Worm (Caenorhabditis elegans) whole organism, late embryonic: ENCODE data around the gene timp-1.

Source experiments
- ama-1 ChIP-seq: fragments of 150-350 bp; optimal IDR thresholded peaks from 2 replicates; lab custom pipeline; 2014
- ceh-6 ChIP-seq: fragments of 200-800 bp; sonication (Bioruptor generic); optimal IDR thresholded peaks from 2 replicates; lab custom pipeline; 2018; ENCODE audit warnings: mild to moderate bottlenecking, missing genetic modification characterization, missing compliant biosample characterization
- fkh-10 ChIP-seq: fragments of 150-350 bp; optimal IDR thresholded peaks from 2 replicates; lab custom pipeline; 2014; ENCODE audit warnings: missing biosample characterization, missing genetic modification reagents, missing genetic modification characterization
- fkh-6 ChIP-seq: sonication (generic microtip); optimal IDR thresholded peaks from 2 replicates; lab custom pipeline; 2016; ENCODE audit warnings: missing genetic modification characterization, missing compliant biosample characterization
- hlh-13 ChIP-seq: fragments of 200-800 bp; sonication (Bioruptor generic); optimal IDR thresholded peaks from 2 replicates; lab custom pipeline; 2018; ENCODE audit warnings: mild to moderate bottlenecking, missing genetic modification characterization, missing compliant biosample characterization
- lin-11 ChIP-seq: fragments of 200-800 bp; sonication (Bioruptor generic); optimal IDR thresholded peaks from 2 replicates; lab custom pipeline; 2018; ENCODE audit warnings: mild to moderate bottlenecking, missing genetic modification characterization, missing compliant biosample characterization

- TF ChIP-seq lin-11 (tag; lab: Kevin White, UChicago) (no peak), fkh-10 (no peak), ceh-6 (no peak), fkh-6 (tag; lab: Kevin White, UChicago) (no peak), hlh-13 (no peak), ama-1 (lab: Kevin White, UChicago) (no peak)
Measured at ce11 chrV:8196993-8197392, 10.0 kb upstream of the timp-1 start.
